Fruit fly (Drosophila melanogaster) whole organism, embryonic: ENCODE data around the gene Polr1C.

Source experiments
- Awh ChIP-seq: fragments of 200-800 bp; sonication (Bioruptor generic); IDR thresholded peaks from 2 replicates; pipeline ENCODE4, ENCODE4 v1.3.6; 2022; ENCODE audit warnings: missing biosample characterization, missing genetic modification characterization
- CG10543 ChIP-seq: fragments of 200-800 bp; sonication (Bioruptor generic); optimal IDR thresholded peaks from 3 replicates; lab custom pipeline; 2017; ENCODE audit warnings: missing biosample characterization, mild to moderate bottlenecking, missing genetic modification characterization, moderate library complexity
- CG11695 ChIP-seq: fragments of 200-800 bp; sonication (Bioruptor generic); IDR thresholded peaks from 3 replicates; pipeline ENCODE4 v1.3.6; 2022; ENCODE audit warnings: missing biosample characterization, missing genetic modification characterization
- CG11696 ChIP-seq: fragments of 200-800 bp; sonication (Bioruptor generic); IDR thresholded peaks from 2 replicates; pipeline ENCODE4 v1.3.6; 2022; ENCODE audit warnings: missing biosample characterization, missing genetic modification characterization
- CG12071 ChIP-seq: fragments of 200-800 bp; sonication (Bioruptor generic); optimal IDR thresholded peaks from 3 replicates; lab custom pipeline; 2018; ENCODE audit warnings: missing biosample characterization, mild to moderate bottlenecking, missing genetic modification characterization
- CG1233 ChIP-seq: fragments of 200-800 bp; sonication (Bioruptor generic); optimal IDR thresholded peaks from 4 replicates; lab custom pipeline; 2018; ENCODE audit warnings: missing biosample characterization, mild to moderate bottlenecking, missing genetic modification characterization
- CG12391 ChIP-seq: fragments of 200-800 bp; sonication (Bioruptor generic); optimal IDR thresholded peaks from 3 replicates; lab custom pipeline; 2018; ENCODE audit warnings: missing biosample characterization, mild to moderate bottlenecking, missing genetic modification characterization, moderate library complexity
- CG13287 ChIP-seq: fragments of 200-800 bp; sonication (Bioruptor generic); IDR thresholded peaks from 2 replicates; pipeline ENCODE4 v1.3.6; 2022; ENCODE audit warnings: missing biosample characterization, missing genetic modification characterization; ENCODE audit not compliant: partially characterized antibody
- CG14441 ChIP-seq: fragments of 200-800 bp; sonication (Bioruptor generic); IDR thresholded peaks from 2 replicates; pipeline ENCODE4 v1.3.6; 2022; ENCODE audit warnings: missing biosample characterization, missing genetic modification characterization
- CG16813 ChIP-seq: fragments of 200-800 bp; sonication (Bioruptor generic); IDR thresholded peaks from 3 replicates; pipeline ENCODE4 v1.3.6; 2022; ENCODE audit warnings: missing biosample characterization, missing genetic modification characterization; ENCODE audit not compliant: partially characterized antibody
- CG18764 ChIP-seq: fragments of 200-800 bp; sonication (Bioruptor generic); optimal IDR thresholded peaks from 3 replicates; lab custom pipeline; 2016; ENCODE audit warnings: missing biosample characterization, missing genetic modification characterization
- CG30431 ChIP-seq: fragments of 200-800 bp; sonication (Bioruptor generic); optimal IDR thresholded peaks from 2 replicates; lab custom pipeline; 2017; ENCODE audit warnings: missing biosample characterization, missing genetic modification characterization
- CG34376 ChIP-seq: fragments of 200-800 bp; sonication (Bioruptor generic); optimal IDR thresholded peaks from 2 replicates; lab custom pipeline; 2018; ENCODE audit warnings: missing biosample characterization, mild to moderate bottlenecking, missing genetic modification characterization
- CG42726 ChIP-seq: fragments of 200-800 bp; sonication (Bioruptor generic); IDR thresholded peaks from 2 replicates; pipeline ENCODE4 v1.3.6; 2022; ENCODE audit warnings: missing biosample characterization, missing genetic modification characterization; ENCODE audit not compliant: partially characterized antibody
- CG4328 ChIP-seq: fragments of 200-800 bp; sonication (Bioruptor generic); optimal IDR thresholded peaks from 3 replicates; lab custom pipeline; 2017; ENCODE audit warnings: missing biosample characterization, missing genetic modification reagents, missing genetic modification characterization
- CG4360 ChIP-seq: fragments of 200-800 bp; sonication (Bioruptor generic); IDR thresholded peaks from 2 replicates; pipeline ENCODE4 v1.3.6; 2022; ENCODE audit warnings: missing biosample characterization, missing genetic modification characterization
- CG6854 ChIP-seq: fragments of 200-800 bp; sonication (Bioruptor generic); optimal IDR thresholded peaks from 3 replicates; lab custom pipeline; 2017; ENCODE audit warnings: missing biosample characterization, mild to moderate bottlenecking, missing genetic modification characterization
- CG7357 ChIP-seq: fragments of 200-800 bp; sonication (Bioruptor generic); IDR thresholded peaks from 3 replicates; pipeline ENCODE4 v1.3.6; 2022; ENCODE audit warnings: missing biosample characterization, missing genetic modification characterization
- CHES-1-like ChIP-seq: fragments of 200-800 bp; sonication (Bioruptor generic); optimal IDR thresholded peaks from 2 replicates; lab custom pipeline; 2016; ENCODE audit warnings: missing biosample characterization, missing genetic modification characterization
- CoRest ChIP-seq: fragments of 200-800 bp; sonication (Bioruptor generic); optimal IDR thresholded peaks from 3 replicates; lab custom pipeline; 2018; ENCODE audit warnings: missing biosample characterization, mild to moderate bottlenecking, missing genetic modification characterization, moderate library complexity
- D19A ChIP-seq: fragments of 200-800 bp; optimal IDR thresholded peaks from 3 replicates; lab custom pipeline; 2019; ENCODE audit warnings: missing biosample characterization, mild to moderate bottlenecking, missing genetic modification characterization, moderate library complexity
- Fer2 ChIP-seq: fragments of 200-800 bp; sonication (Bioruptor generic); optimal IDR thresholded peaks from 2 replicates; lab custom pipeline; 2018; ENCODE audit warnings: missing biosample characterization, mild to moderate bottlenecking, missing genetic modification characterization, moderate library complexity
- Hand ChIP-seq: fragments of 200-800 bp; sonication (Bioruptor generic); optimal IDR thresholded peaks from 2 replicates; lab custom pipeline; 2017; ENCODE audit warnings: mild to moderate bottlenecking, missing biosample characterization, missing genetic modification reagents, missing genetic modification characterization
- HmgZ ChIP-seq: fragments of 200-800 bp; sonication (Bioruptor generic); optimal IDR thresholded peaks from 2 replicates; lab custom pipeline; 2018; ENCODE audit warnings: missing biosample characterization, mild to moderate bottlenecking, missing genetic modification characterization
- Jarid2 ChIP-seq: fragments of 200-800 bp; sonication (Bioruptor generic); optimal IDR thresholded peaks from 3 replicates; lab custom pipeline; 2017; ENCODE audit warnings: mild to moderate bottlenecking, missing biosample characterization, missing genetic modification reagents, missing genetic modification characterization
- Mrtf ChIP-seq: fragments of 200-800 bp; sonication (Bioruptor generic); IDR thresholded peaks from 3 replicates; pipeline ENCODE4 v1.3.6; 2022; ENCODE audit warnings: missing biosample characterization, missing genetic modification characterization
- NK7.1 ChIP-seq: fragments of 200-800 bp; sonication (Bioruptor generic); optimal IDR thresholded peaks from 3 replicates; lab custom pipeline; 2016; ENCODE audit warnings: missing biosample characterization, missing genetic modification characterization
- Optix ChIP-seq: fragments of 200-800 bp; sonication (Bioruptor generic); IDR thresholded peaks from 3 replicates; pipeline ENCODE4 v1.3.6; 2022; ENCODE audit warnings: missing biosample characterization, missing genetic modification characterization
- Sin3A ChIP-seq: fragments of >200 bp; optimal IDR thresholded peaks from 2 replicates; lab custom pipeline; 2018
- Sox100B ChIP-seq: fragments of 200-800 bp; sonication (Bioruptor generic); optimal IDR thresholded peaks from 3 replicates; lab custom pipeline; 2018; ENCODE audit warnings: missing biosample characterization, mild to moderate bottlenecking, missing genetic modification characterization
- Sry-β ChIP-seq: fragments of 200-800 bp; sonication (Bioruptor generic); optimal IDR thresholded peaks from 2 replicates; lab custom pipeline; 2018; ENCODE audit warnings: missing biosample characterization, mild to moderate bottlenecking, missing genetic modification characterization, moderate library complexity
- Usf ChIP-seq: fragments of 200-800 bp; sonication (Bioruptor generic); optimal IDR thresholded peaks from 2 replicates; lab custom pipeline; 2017; ENCODE audit warnings: missing genotype, missing biosample characterization, missing genetic modification characterization
- ato ChIP-seq: fragments of 200-800 bp; sonication (Bioruptor generic); IDR thresholded peaks from 2 replicates; pipeline ENCODE4 v1.3.6; 2022; ENCODE audit warnings: missing biosample characterization, missing genetic modification characterization; ENCODE audit not compliant: partially characterized antibody
- bigmax ChIP-seq: fragments of 200-800 bp; sonication (Bioruptor generic); optimal IDR thresholded peaks from 2 replicates; lab custom pipeline; 2018; ENCODE audit warnings: missing biosample characterization, mild to moderate bottlenecking, missing genetic modification characterization
- chif ChIP-seq, 2 experiments: fragments of 200-800 bp; sonication (Bioruptor generic); optimal IDR thresholded peaks; 3 replicates each; lab custom pipeline; 2016; ENCODE audit warnings: missing biosample characterization in 2 of 2, missing genetic modification characterization in 2 of 2
- chm ChIP-seq: fragments of 200-800 bp; sonication (Bioruptor generic); IDR thresholded peaks from 2 replicates; pipeline ENCODE4 v1.3.6; 2022; ENCODE audit warnings: missing biosample characterization, missing genetic modification characterization
- dmrt11E ChIP-seq: fragments of 200-800 bp; sonication (Bioruptor generic); optimal IDR thresholded peaks from 3 replicates; lab custom pipeline; 2018; ENCODE audit warnings: missing biosample characterization, mild to moderate bottlenecking, missing genetic modification characterization, moderate library complexity
- esg ChIP-seq: fragments of 200-800 bp; sonication (Bioruptor generic); conservative IDR thresholded peaks from 2 replicates; pipeline ENCODE4 v1.3.6; 2022; ENCODE audit warnings: missing biosample characterization, missing genetic modification characterization
- grau ChIP-seq: fragments of 200-800 bp; optimal IDR thresholded peaks from 3 replicates; lab custom pipeline; 2019; ENCODE audit warnings: missing biosample characterization, mild to moderate bottlenecking, missing genetic modification characterization, moderate library complexity
- hth ChIP-seq: fragments of >200 bp; optimal IDR thresholded peaks from 2 replicates; lab custom pipeline; 2017; ENCODE audit warnings: inconsistent platforms
- klu ChIP-seq: fragments of 200-800 bp; sonication (Bioruptor generic); IDR thresholded peaks from 2 replicates; pipeline ENCODE4 v1.3.6; 2022; ENCODE audit warnings: missing biosample characterization, missing genetic modification characterization
- kni ChIP-seq: fragments of 200-800 bp; sonication (Bioruptor generic); optimal IDR thresholded peaks from 3 replicates; lab custom pipeline; 2017; ENCODE audit warnings: mild to moderate bottlenecking, missing biosample characterization, missing genetic modification reagents, missing genetic modification characterization
- lab ChIP-seq: fragments of 200-800 bp; sonication (Bioruptor generic); optimal IDR thresholded peaks from 3 replicates; lab custom pipeline; 2017; ENCODE audit warnings: missing biosample characterization, missing genetic modification characterization, mild to moderate bottlenecking, moderate library complexity, missing genetic modification reagents
- nom ChIP-seq: fragments of 200-800 bp; sonication (Bioruptor generic); optimal IDR thresholded peaks from 2 replicates; lab custom pipeline; 2017; ENCODE audit warnings: missing biosample characterization, missing genetic modification characterization, mild to moderate bottlenecking, moderate library complexity, missing genetic modification reagents
- pzg ChIP-seq: fragments of 200-800 bp; sonication (Bioruptor generic); optimal IDR thresholded peaks from 3 replicates; lab custom pipeline; 2018; ENCODE audit warnings: missing biosample characterization, mild to moderate bottlenecking, missing genetic modification characterization, moderate library complexity
- ranshi ChIP-seq: fragments of 200-800 bp; sonication (Bioruptor generic); IDR thresholded peaks from 2 replicates; pipeline ENCODE4 v1.3.6; 2022; ENCODE audit warnings: missing biosample characterization, missing genetic modification characterization
- shn ChIP-seq: fragments of 200-800 bp; sonication (Bioruptor generic); optimal IDR thresholded peaks from 3 replicates; lab custom pipeline; 2016; ENCODE audit warnings: missing biosample characterization, missing genetic modification characterization
- wdn ChIP-seq: fragments of 200-800 bp; sonication (Bioruptor generic); IDR thresholded peaks from 2 replicates; pipeline ENCODE4 v1.3.6; 2022; ENCODE audit warnings: missing biosample characterization, missing genetic modification characterization
- zfh1 ChIP-seq: fragments of 200-800 bp; sonication (Bioruptor generic); IDR thresholded peaks from 3 replicates; pipeline ENCODE4 v1.3.6; 2022; ENCODE audit warnings: missing biosample characterization, missing genetic modification characterization

Gene Polr1C

dm6 chr2L:4999389-5000032 lies 30.7 kb downstream of the Polr1C start (continued):
- TF ChIP-seq Fer2 (peak; percentile 40), Hand (peak; percentile 11), CG6854 (peak; percentile 36), Sox100B (peak; percentile 30), dmrt11E (tag; lab: Kevin White, UChicago) (peak; percentile 66), Sin3A (lab: Kevin White, UChicago) (no peak), CG4328 (GFP tag; lab: Kevin White, UChicago) (peak; percentile 31), CHES-1-like (GFP tag; lab: Kevin White, UChicago) (peak; percentile 58), CG12391 (tag; lab: Kevin White, UChicago) (peak; percentile 60), pzg (no peak), zfh1 (GFP tag; lab: Robert Waterston, UW) (peak; percentile 79), Sry-β (GFP tag; lab: Kevin White, UChicago) (no peak), shn (GFP tag; lab: Kevin White, UChicago) (peak; percentile 47), CG30431 (GFP tag; lab: Kevin White, UChicago) (peak; percentile 70), bigmax (no peak), NK7.1 (GFP tag; lab: Kevin White, UChicago) (no peak), CG7357 (GFP tag; lab: Robert Waterston, UW) (peak; percentile 55; the same call in 1 of the 3 replicates), CG10543 (GFP tag; lab: Kevin White, UChicago) (no peak), Usf (peak; percentile 46), CG16813 (no peak), Optix (GFP tag; lab: Robert Waterston, UW) (peak; percentile 64; the same call in 2 of the 3 replicates), CG34376 (peak; percentile 42), chif (GFP tag; optimal IDR thresholded peaks at IDR 0.05; lab: Kevin White, UChicago) (peak; percentile 50 to 67), D19A (no peak), chm (GFP tag; lab: Robert Waterston, UW) (peak; percentile 60; the same call in 1 of the 2 replicates), hth (lab: Kevin White, UChicago) (no peak), ato (GFP tag; lab: Robert Waterston, UW) (no peak), CG12071 (GFP tag; lab: Kevin White, UChicago) (peak; percentile 70), CG11696 (GFP tag; lab: Robert Waterston, UW) (no peak; the same call in 1 of the 2 replicates), wdn (GFP tag; lab: Robert Waterston, UW) (0 out of 2 replicates have a peak, but pooled peaks have one; percentile 56), CoRest (tag; lab: Kevin White, UChicago) (peak; percentile 75), klu (GFP tag; lab: Robert Waterston, UW) (0 out of 2 replicates have a peak, but pooled peaks have one; percentile 47), HmgZ (tag; lab: Kevin White, UChicago) (peak; percentile 38), CG11695 (peak; percentile 59; the same call in 2 of the 3 replicates), Jarid2 (GFP tag; lab: Kevin White, UChicago) (no peak), CG13287 (no peak), CG1233 (peak; percentile 16), CG4360 (GFP tag; lab: Robert Waterston, UW) (no peak), lab (GFP tag; lab: Kevin White, UChicago) (peak; percentile 87), kni (GFP tag; lab: Kevin White, UChicago) (no peak), ranshi (GFP tag; lab: Robert Waterston, UW) (peak; percentile 70; the same call in 1 of the 2 replicates), Awh (GFP tag; lab: Robert Waterston, UW) (peak; percentile 56; the same call in 1 of the 2 replicates), CG18764 (GFP tag; lab: Kevin White, UChicago) (peak; percentile 42), Mrtf (peak; percentile 77; the same call in 2 of the 3 replicates), esg (GFP tag; lab: Robert Waterston, UW) (peak; percentile 70), nom (GFP tag; lab: Kevin White, UChicago) (no peak), CG42726 (GFP tag; lab: Robert Waterston, UW) (no peak), grau (tag; lab: Kevin White, UChicago) (peak; percentile 95), CG14441 (GFP tag; lab: Robert Waterston, UW) (peak; percentile 78)
